Fruit fly (Drosophila melanogaster): ENCODE results near the gene CG9101.

CG9101 gene

dm6 chrX:15203634-15204033, 26.0 kb downstream of the CG9101 start:
- TF ChIP-seq dl (GFP tag; optimal IDR thresholded peaks at IDR 0.05; ENCODE audit: insufficient read depth in 1 of 2, partially characterized antibody in 2 of 2) (no peak), CG32264 (GFP tag; optimal IDR thresholded peaks at IDR 0.05) (no peak), Dfd (GFP tag; optimal IDR thresholded peaks at IDR 0.05) (no peak), usp (GFP tag; optimal IDR thresholded peaks at IDR 0.05) (no peak), fru (GFP tag; optimal IDR thresholded peaks at IDR 0.05) (no peak), HLH106 (tag; optimal IDR thresholded peaks at IDR 0.05) (no peak), woc (GFP tag; optimal IDR thresholded peaks at IDR 0.05) (no peak), ey (GFP tag; optimal IDR thresholded peaks at IDR 0.05) (no peak), sv (GFP tag; optimal IDR thresholded peaks at IDR 0.05) (no peak), N (GFP tag; optimal IDR thresholded peaks at IDR 0.05) (no peak), Mio (GFP tag; optimal IDR thresholded peaks at IDR 0.05) (no peak), Hr78 (GFP tag; optimal IDR thresholded peaks at IDR 0.05) (no peak), tai (GFP tag; optimal IDR thresholded peaks at IDR 0.05) (no peak), CG9705 (GFP tag; optimal IDR thresholded peaks at IDR 0.05) (no peak), Rel (GFP tag; optimal IDR thresholded peaks at IDR 0.05) (no peak), Rel (tag; optimal IDR thresholded peaks at IDR 0.05) (no peak), dsf (GFP tag; optimal IDR thresholded peaks at IDR 0.05; ENCODE audit: borderline replicate concordance) (no peak), Sp1 (GFP tag; optimal IDR thresholded peaks at IDR 0.05) (no peak), br (GFP tag; optimal IDR thresholded peaks at IDR 0.05) (no peak), foxo (GFP tag; optimal IDR thresholded peaks at IDR 0.05) (no peak)

- TF ChIP-seq Rel (GFP tag; optimal IDR thresholded peaks at IDR 0.05) = no peak
- no peak for TF ChIP-seq Rel (tag; optimal IDR thresholded peaks at IDR 0.05)
- no peak for TF ChIP-seq brk (GFP tag; optimal IDR thresholded peaks at IDR 0.05)
- no peak for TF ChIP-seq Dfd (GFP tag; optimal IDR thresholded peaks at IDR 0.05)
- TF ChIP-seq Sp1 (GFP tag; optimal IDR thresholded peaks at IDR 0.05) = no peak
- no peak for TF ChIP-seq pan (optimal IDR thresholded peaks at IDR 0.05)
- TF ChIP-seq rgr (GFP tag; optimal IDR thresholded peaks at IDR 0.05) = no peak
- TF ChIP-seq sv (GFP tag; optimal IDR thresholded peaks at IDR 0.05) = no peak
- no peak for TF ChIP-seq Dif (GFP tag; optimal IDR thresholded peaks at IDR 0.05; ENCODE audit: partially characterized antibody)
- TF ChIP-seq Mio (GFP tag; optimal IDR thresholded peaks at IDR 0.05) = no peak
- TF ChIP-seq jim (GFP tag; optimal IDR thresholded peaks at IDR 0.05) = no peak
Measured at dm6 chrX:15199845-15200432, 29.7 kb downstream of the CG9101 start.

Measured in whole organism, wandering third instar larva.